Worm (Caenorhabditis elegans) whole organism, L2 larva: ENCODE results near the gene W05B10.3.

Experiments
- C34F6.9 ChIP-seq: fragments of 150-350 bp; optimal IDR thresholded peaks from 2 replicates; lab custom pipeline; 2014; ENCODE audit warnings: missing biosample characterization, missing genetic modification characterization
- R02D3.7 ChIP-seq: fragments of 150-350 bp; optimal IDR thresholded peaks from 2 replicates; lab custom pipeline; 2014; ENCODE audit warnings: missing biosample characterization, missing genetic modification characterization
- Y55F3AM.14 ChIP-seq: fragments of 200-800 bp; sonication (Bioruptor generic); optimal IDR thresholded peaks from 2 replicates; lab custom pipeline; 2018; ENCODE audit warnings: mild to moderate bottlenecking, missing genetic modification characterization, missing compliant biosample characterization
- ZK546.5 ChIP-seq: sonication (generic microtip); optimal IDR thresholded peaks from 2 replicates; lab custom pipeline; 2017; ENCODE audit warnings: missing biosample characterization, missing genetic modification characterization
- alr-1 ChIP-seq: fragments of 150-350 bp; optimal IDR thresholded peaks from 2 replicates; lab custom pipeline; 2014; ENCODE audit warnings: missing biosample characterization, missing genetic modification characterization
- aly-2 ChIP-seq: fragments of 150-350 bp; optimal IDR thresholded peaks from 2 replicates; lab custom pipeline; 2014; ENCODE audit warnings: missing biosample characterization, missing genetic modification characterization
- ama-1 ChIP-seq: fragments of 150-350 bp; optimal IDR thresholded peaks from 2 replicates; lab custom pipeline; 2018; ENCODE audit warnings: inconsistent platforms
- blmp-1 ChIP-seq: sonication (generic microtip); optimal IDR thresholded peaks from 2 replicates; lab custom pipeline; 2017; ENCODE audit warnings: missing genetic modification characterization, mild to moderate bottlenecking, missing compliant biosample characterization, antibody characterized with exemption, moderate library complexity; ENCODE audit not compliant: insufficient read depth
- ceh-16 ChIP-seq: fragments of 150-350 bp; optimal IDR thresholded peaks from 2 replicates; lab custom pipeline; 2014; ENCODE audit warnings: missing biosample characterization, missing genetic modification characterization
- dmd-4 ChIP-seq: sonication (generic microtip); optimal IDR thresholded peaks from 2 replicates; lab custom pipeline; 2017; ENCODE audit warnings: missing biosample characterization, missing genetic modification characterization
- egl-27 ChIP-seq: sonication (generic microtip); optimal IDR thresholded peaks from 3 replicates; lab custom pipeline; 2017; ENCODE audit warnings: missing biosample characterization, missing genetic modification reagents, missing genetic modification characterization
- elt-1 ChIP-seq: fragments of 150-350 bp; optimal IDR thresholded peaks from 2 replicates; lab custom pipeline; 2014; ENCODE audit warnings: missing biosample characterization, missing genetic modification characterization
- elt-3 ChIP-seq: sonication (generic microtip); optimal IDR thresholded peaks from 2 replicates; lab custom pipeline; 2017; ENCODE audit warnings: missing biosample characterization, missing genetic modification characterization
- fos-1 ChIP-seq: fragments of 150-350 bp; optimal IDR thresholded peaks from 2 replicates; lab custom pipeline; 2014; ENCODE audit warnings: missing biosample characterization, missing genetic modification characterization
- gmeb-1 ChIP-seq: fragments of 150-350 bp; optimal IDR thresholded peaks from 2 replicates; lab custom pipeline; 2014; ENCODE audit warnings: missing biosample characterization, missing genetic modification characterization
- lin-13 ChIP-seq: fragments of 150-350 bp; optimal IDR thresholded peaks from 2 replicates; lab custom pipeline; 2014; ENCODE audit warnings: missing biosample characterization, missing genetic modification reagents, missing genetic modification characterization
- lin-39 ChIP-seq: fragments of 150-350 bp; optimal IDR thresholded peaks from 2 replicates; lab custom pipeline; 2014; ENCODE audit warnings: missing biosample characterization, missing genetic modification reagents, missing genetic modification characterization
- lsy-2 ChIP-seq, 2 experiments: fragments of 150-350 bp in 1 of 2; sonication (generic microtip) in 1 of 2; optimal IDR thresholded peaks; 2 replicates each; lab custom pipeline; 2014 to 2017; ENCODE audit warnings: missing biosample characterization in 2 of 2, missing genetic modification characterization in 2 of 2
- mab-5 ChIP-seq: fragments of 150-350 bp; optimal IDR thresholded peaks from 2 replicates; lab custom pipeline; 2014; ENCODE audit warnings: missing biosample characterization, missing genetic modification characterization
- mbf-1 ChIP-seq: sonication (generic microtip); optimal IDR thresholded peaks from 2 replicates; lab custom pipeline; 2017; ENCODE audit warnings: missing biosample characterization, missing genetic modification characterization
- mdl-1 ChIP-seq, 2 experiments: fragments of 150-350 bp in 1 of 2; sonication (generic microtip) in 1 of 2; optimal IDR thresholded peaks; 2 replicates each; lab custom pipeline; 2017; ENCODE audit warnings: missing biosample characterization in 2 of 2, missing genetic modification characterization in 2 of 2
- nhr-10 ChIP-seq: sonication (generic microtip); optimal IDR thresholded peaks from 2 replicates; lab custom pipeline; 2017; ENCODE audit warnings: missing biosample characterization, missing genetic modification characterization
- nhr-11 ChIP-seq: fragments of 150-350 bp; optimal IDR thresholded peaks from 2 replicates; lab custom pipeline; 2014; ENCODE audit warnings: missing biosample characterization, missing genetic modification characterization
- nhr-21 ChIP-seq: fragments of 150-350 bp; optimal IDR thresholded peaks from 2 replicates; lab custom pipeline; 2014; ENCODE audit warnings: missing biosample characterization, missing genetic modification characterization
- nhr-23 ChIP-seq: fragments of 150-350 bp; optimal IDR thresholded peaks from 2 replicates; lab custom pipeline; 2014; ENCODE audit warnings: missing biosample characterization, missing genetic modification reagents, missing genetic modification characterization
- nhr-237 ChIP-seq: fragments of 150-350 bp; optimal IDR thresholded peaks from 2 replicates; lab custom pipeline; 2014; ENCODE audit warnings: missing biosample characterization, missing genetic modification characterization
- nhr-25 ChIP-seq: fragments of 150-350 bp; sonication (generic microtip); optimal IDR thresholded peaks from 3 replicates; lab custom pipeline; 2014; ENCODE audit warnings: missing biosample characterization, missing genetic modification characterization
- nhr-77 ChIP-seq: fragments of 150-350 bp; optimal IDR thresholded peaks from 2 replicates; lab custom pipeline; 2014; ENCODE audit warnings: missing biosample characterization, missing genetic modification characterization
- skn-1 ChIP-seq: sonication (generic microtip); optimal IDR thresholded peaks from 2 replicates; lab custom pipeline; 2017; ENCODE audit warnings: missing biosample characterization, missing genetic modification characterization
- sma-9 ChIP-seq, 2 experiments: fragments of 150-350 bp in 1 of 2; sonication (generic microtip) in 1 of 2; optimal IDR thresholded peaks; 2 replicates each; lab custom pipeline; 2014 to 2016; ENCODE audit warnings: missing genetic modification characterization in 2 of 2, mild to moderate bottlenecking in 1 of 2, missing biosample characterization in 1 of 2, missing compliant biosample characterization in 1 of 2, missing genetic modification reagents in 1 of 2, moderate library complexity in 1 of 2
- unc-55 ChIP-seq: fragments of 150-350 bp; sonication (generic microtip); optimal IDR thresholded peaks from 3 replicates; lab custom pipeline; 2014; ENCODE audit warnings: missing biosample characterization, missing genetic modification reagents, missing genetic modification characterization
- unc-62 ChIP-seq: fragments of 150-350 bp; optimal IDR thresholded peaks from 2 replicates; lab custom pipeline; 2014; ENCODE audit warnings: missing biosample characterization, missing genetic modification reagents, missing genetic modification characterization
- ztf-11 ChIP-seq: sonication (generic microtip); optimal IDR thresholded peaks from 2 replicates; lab custom pipeline; 2017; ENCODE audit warnings: missing biosample characterization, missing genetic modification characterization
- ztf-4 ChIP-seq: fragments of 150-350 bp; optimal IDR thresholded peaks from 2 replicates; lab custom pipeline; 2014; ENCODE audit warnings: missing biosample characterization, missing genetic modification characterization

W05B10.3 gene

DNA sequence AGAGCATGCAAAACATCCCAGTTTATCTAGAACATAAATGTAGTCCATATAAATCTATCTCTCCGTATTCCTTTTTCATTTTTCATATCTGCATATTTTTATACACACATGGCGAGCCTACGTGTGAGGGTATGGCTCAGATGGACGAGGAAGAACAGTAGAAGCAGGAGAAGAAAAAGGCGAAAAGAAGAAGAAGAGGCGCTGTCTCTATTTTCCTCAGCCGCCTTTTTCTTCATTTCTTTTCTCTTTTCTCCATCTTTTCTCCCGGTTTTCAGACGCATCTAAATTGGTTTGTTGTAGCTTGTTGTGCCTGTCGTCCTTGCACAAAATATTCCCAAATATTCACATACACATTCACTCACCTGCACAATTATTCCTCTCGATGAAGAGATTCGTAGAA is 34.4 kb upstream of the W05B10.3 start, which contains the start of gene K10C8.4:
TSS of gene K10C8.4 (plus strand) at position 301 of the 400 bp plus-strand sequence.
- TF ChIP-seq alr-1 (tag; lab: Kevin White, UChicago) (no peak), unc-55 (GFP tag; lab: Kevin White, UChicago) (peak; percentile 5), nhr-25 (tag; lab: Kevin White, UChicago) (no peak), nhr-10 (no peak), C34F6.9 (tag; lab: Kevin White, UChicago) (peak; percentile 15), dmd-4 (tag; lab: Kevin White, UChicago) (no peak)

DNA sequence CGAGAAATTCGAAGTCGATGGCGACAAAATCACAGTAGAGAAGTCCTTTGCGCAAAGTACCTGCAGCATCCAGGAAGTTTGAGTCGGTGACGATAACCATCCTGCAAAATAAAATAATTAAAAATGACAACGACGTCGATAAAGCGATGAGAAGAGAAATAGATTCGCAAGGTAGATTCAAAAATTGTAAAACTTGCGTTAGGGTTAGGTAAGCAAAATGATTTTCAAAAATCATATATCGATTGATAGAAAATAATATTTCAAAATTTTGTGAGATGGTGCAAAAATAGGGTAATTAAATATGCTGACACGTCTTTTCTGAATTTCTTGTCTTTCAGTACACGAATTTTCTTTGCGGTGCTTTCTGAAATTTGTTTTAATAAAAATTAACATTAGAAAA is 33.6 kb upstream of the W05B10.3 start, which contains the start of gene parn-1:
TSS of gene parn-1 (minus strand) at position 101 of the 400 bp plus-strand sequence.
- TF ChIP-seq blmp-1 (tag; lab: Kevin White, UChicago) (no peak), C34F6.9 (tag; lab: Kevin White, UChicago) (no peak), alr-1 (tag; lab: Kevin White, UChicago) (no peak), mbf-1 (tag; lab: Kevin White, UChicago) (no peak), R02D3.7 (tag; lab: Kevin White, UChicago) (no peak), lsy-2 (tag; optimal IDR thresholded peaks at IDR 0.05; lab: Kevin White, UChicago) (no peak), sma-9 (GFP tag; optimal IDR thresholded peaks at IDR 0.05; lab: Kevin White, UChicago) (no peak), sma-9 (tag; optimal IDR thresholded peaks at IDR 0.05; lab: Kevin White, UChicago) (no peak), ama-1 (lab: Kevin White, UChicago) (no peak), skn-1 (tag; lab: Kevin White, UChicago) (no peak), mdl-1 (tag; optimal IDR thresholded peaks at IDR 0.05; lab: Kevin White, UChicago) (no peak), nhr-11 (tag; lab: Kevin White, UChicago) (no peak), nhr-237 (tag; lab: Kevin White, UChicago) (no peak), gmeb-1 (no peak), ztf-4 (no peak), elt-3 (tag; lab: Kevin White, UChicago) (no peak)

DNA sequence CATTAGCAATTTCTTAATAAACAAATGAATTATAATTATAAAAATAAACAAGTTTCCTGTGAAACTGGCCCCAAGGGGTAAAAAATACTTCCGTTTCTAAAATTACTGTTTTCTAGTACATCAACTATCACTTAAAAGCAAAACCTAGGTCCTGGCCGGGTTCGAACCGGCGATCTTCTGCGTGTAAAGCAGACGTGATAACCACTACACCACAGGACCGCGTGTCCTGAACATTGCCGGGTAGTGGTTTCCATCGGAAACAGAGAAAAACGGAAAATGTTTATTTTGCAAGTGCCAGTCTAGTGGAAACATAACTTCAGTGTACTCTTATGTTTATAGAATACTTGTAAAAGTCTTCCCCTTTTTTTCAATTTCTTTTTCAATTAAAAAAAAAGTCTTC is 21.7 kb upstream of the W05B10.3 start:
- no peak for TF ChIP-seq egl-27 (tag; lab: Kevin White, UChicago)
- TF ChIP-seq fos-1 (tag; lab: Kevin White, UChicago) = peak; percentile 3
- TF ChIP-seq, all 48 proteins: peak for 1

DNA sequence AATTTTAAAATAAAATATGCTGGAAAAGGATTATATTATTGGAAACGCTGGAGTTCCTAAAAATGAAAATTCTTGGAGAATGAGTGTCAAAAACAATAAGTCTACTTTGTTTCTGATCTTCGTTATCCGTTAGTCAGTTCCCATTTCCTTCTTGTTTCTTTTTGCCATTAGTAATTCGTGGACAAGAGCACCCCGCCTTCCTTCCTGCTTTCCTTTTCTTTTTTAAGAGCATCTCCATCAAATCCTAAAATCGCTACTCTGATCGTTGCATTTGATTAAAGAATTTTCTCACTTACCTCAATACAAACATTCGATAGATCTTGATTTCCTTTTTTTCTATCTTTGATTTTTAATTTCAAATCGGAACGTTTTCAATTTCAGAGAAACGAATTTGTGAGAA is 18.3 kb upstream of the W05B10.3 start, which contains the start of gene frpr-15:
TSS of gene frpr-15 (plus strand) at position 301 of the 400 bp plus-strand sequence.
- TF ChIP-seq mbf-1 (tag; lab: Kevin White, UChicago) (no peak), Y55F3AM.14 (GFP tag; lab: Kevin White, UChicago) (no peak), unc-55 (GFP tag; lab: Kevin White, UChicago) (no peak), lin-39 (no peak), unc-62 (GFP tag; lab: Kevin White, UChicago) (no peak), mab-5 (no peak), nhr-21 (tag; lab: Kevin White, UChicago) (no peak), nhr-77 (no peak), blmp-1 (tag; lab: Kevin White, UChicago) (no peak), ztf-4 (no peak), dmd-4 (tag; lab: Kevin White, UChicago) (no peak)

DNA sequence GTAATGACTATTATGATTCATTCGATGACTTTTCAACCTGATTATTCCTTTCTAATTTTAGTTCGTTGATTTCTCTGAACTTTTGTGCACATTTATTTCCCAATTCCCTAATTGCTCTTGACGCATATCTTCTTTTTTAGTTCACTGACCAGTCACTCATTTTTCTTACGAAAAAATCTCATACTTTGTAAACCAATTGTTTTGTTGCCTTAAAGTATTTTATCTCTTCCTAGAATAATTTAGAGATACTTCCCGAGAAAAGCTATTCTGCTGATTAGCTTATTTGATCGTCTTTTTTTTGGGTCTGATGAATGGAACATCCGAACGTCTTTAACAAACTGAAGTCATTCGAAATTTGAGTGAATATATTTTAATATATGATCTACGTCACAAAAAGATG is 17.8 kb upstream of the W05B10.3 start:
- TF ChIP-seq nhr-23 (tag; lab: Kevin White, UChicago) = no peak
- TF ChIP-seq aly-2 (tag; lab: Kevin White, UChicago) = no peak
- no peak for TF ChIP-seq ZK546.5 (tag; lab: Kevin White, UChicago)
- TF ChIP-seq lin-13 (GFP tag; lab: Kevin White, UChicago) = no peak
- TF ChIP-seq mab-5 = no peak
- no peak for TF ChIP-seq ztf-11 (tag; lab: Kevin White, UChicago)
- TF ChIP-seq nhr-10 = no peak
- TF ChIP-seq nhr-237 (tag; lab: Kevin White, UChicago) = no peak
- no peak for TF ChIP-seq ceh-16 (tag; lab: Kevin White, UChicago)
- TF ChIP-seq gmeb-1 = no peak
- TF ChIP-seq dmd-4 (tag; lab: Kevin White, UChicago) = no peak
- no peak for TF ChIP-seq alr-1 (tag; lab: Kevin White, UChicago)
- TF ChIP-seq elt-3 (tag; lab: Kevin White, UChicago) = no peak
- no peak for TF ChIP-seq elt-1 (tag; lab: Kevin White, UChicago)
- no peak for TF ChIP-seq ama-1 (lab: Kevin White, UChicago)
